Worm (Caenorhabditis elegans) whole organism, L1 larva: ENCODE data around the gene Y71H2AM.1.

Experiments
- C04F5.9 ChIP-seq: sonication (generic microtip); optimal IDR thresholded peaks from 2 replicates; lab custom pipeline; 2016; ENCODE audit warnings: missing genetic modification characterization, missing compliant biosample characterization
- F16B12.6 ChIP-seq: fragments of 150-350 bp; optimal IDR thresholded peaks from 2 replicates; lab custom pipeline; 2014; ENCODE audit warnings: missing biosample characterization, missing genetic modification characterization
- Y116A8C.19 ChIP-seq: sonication (generic microtip); optimal IDR thresholded peaks from 2 replicates; lab custom pipeline; 2016; ENCODE audit warnings: missing compliant biosample characterization, missing genetic modification characterization, borderline replicate concordance
- aha-1 ChIP-seq: fragments of 150-350 bp; optimal IDR thresholded peaks from 2 replicates; lab custom pipeline; 2014; ENCODE audit warnings: missing biosample characterization, missing genetic modification characterization
- ama-1 ChIP-seq: fragments of 150-350 bp; optimal IDR thresholded peaks from 2 replicates; lab custom pipeline; 2014
- blmp-1 ChIP-seq: fragments of 150-350 bp; optimal IDR thresholded peaks from 2 replicates; lab custom pipeline; 2014; ENCODE audit warnings: missing biosample characterization, missing genetic modification characterization
- ceh-8 ChIP-seq: fragments of 200-800 bp; sonication (Bioruptor generic); optimal IDR thresholded peaks from 2 replicates; lab custom pipeline; 2018; ENCODE audit warnings: mild to moderate bottlenecking, missing genetic modification characterization, moderate library complexity, missing compliant biosample characterization
- ceh-82 ChIP-seq, 3 experiments: fragments of 150-350 bp in 1 of 3; sonication (generic microtip) in 2 of 3; optimal IDR thresholded peaks; 2 replicates each; lab custom pipeline; 2014 to 2017; ENCODE audit warnings: missing biosample characterization in 3 of 3, missing genetic modification characterization in 3 of 3
- ces-1 ChIP-seq: fragments of 150-350 bp; optimal IDR thresholded peaks from 2 replicates; lab custom pipeline; 2014; ENCODE audit warnings: missing biosample characterization, missing genetic modification reagents, missing genetic modification characterization
- efl-1 ChIP-seq, 4 experiments: fragments of 150-350 bp; optimal IDR thresholded peaks in 3 of 4; peaks in 1 of 4; 1 replicate in 1 of 4; 2 replicates in 3 of 4; lab custom pipeline; 2014; ENCODE audit warnings: missing biosample characterization in 2 of 4, missing genetic modification characterization in 2 of 4, missing genetic modification reagents in 2 of 4
- efl-3 ChIP-seq: fragments of 200-800 bp; sonication (Bioruptor generic); optimal IDR thresholded peaks from 2 replicates; lab custom pipeline; 2018; ENCODE audit warnings: mild to moderate bottlenecking, missing genetic modification characterization, missing compliant biosample characterization
- egl-13 ChIP-seq: sonication (generic microtip); optimal IDR thresholded peaks from 2 replicates; lab custom pipeline; 2016; ENCODE audit warnings: missing genotype, missing genetic modification reagents, missing genetic modification characterization, missing compliant biosample characterization
- egl-27 ChIP-seq, 2 experiments: fragments of 150-350 bp in 1 of 2; sonication (generic microtip); optimal IDR thresholded peaks; 3 replicates each; lab custom pipeline; 2017 to 2018; ENCODE audit warnings: missing biosample characterization in 2 of 2, missing genetic modification characterization in 2 of 2, missing genetic modification reagents in 2 of 2
- elt-2 ChIP-seq: sonication (generic microtip); optimal IDR thresholded peaks from 2 replicates; lab custom pipeline; 2016; ENCODE audit warnings: missing genetic modification characterization, mild to moderate bottlenecking, inconsistent platforms, missing compliant biosample characterization, missing genetic modification reagents
- elt-3 ChIP-seq, 6 experiments: fragments of 150-350 bp in 1 of 6; sonication (generic microtip); optimal IDR thresholded peaks; 2 replicates each; lab custom pipeline; 2017 to 2018; ENCODE audit warnings: missing biosample characterization in 6 of 6, missing genetic modification characterization in 6 of 6, inconsistent platforms in 1 of 6
- fkh-10 ChIP-seq: sonication (generic microtip); optimal IDR thresholded peaks from 2 replicates; lab custom pipeline; 2017; ENCODE audit warnings: missing biosample characterization, missing genetic modification reagents, missing genetic modification characterization
- fkh-4 ChIP-seq: sonication (generic microtip); optimal IDR thresholded peaks from 2 replicates; lab custom pipeline; 2016; ENCODE audit warnings: missing compliant biosample characterization, missing genetic modification characterization, borderline replicate concordance
- lin-14 ChIP-seq: fragments of 200-800 bp; sonication (Bioruptor generic); optimal IDR thresholded peaks from 2 replicates; lab custom pipeline; 2018; ENCODE audit warnings: mild to moderate bottlenecking, missing genetic modification characterization, moderate library complexity, missing compliant biosample characterization
- lin-15B ChIP-seq: fragments of 150-350 bp; sonication (generic microtip); optimal IDR thresholded peaks from 3 replicates; lab custom pipeline; 2014; ENCODE audit warnings: missing biosample characterization, missing genetic modification characterization
- lin-35 ChIP-seq, 2 experiments: fragments of 150-350 bp; optimal IDR thresholded peaks; 2 replicates each; lab custom pipeline; 2014; ENCODE audit warnings: missing biosample characterization in 2 of 2, missing genetic modification characterization in 2 of 2, missing genetic modification reagents in 2 of 2
- lin-39 ChIP-seq: fragments of 150-350 bp; optimal IDR thresholded peaks from 2 replicates; lab custom pipeline; 2014; ENCODE audit warnings: missing biosample characterization, missing genetic modification reagents, missing genetic modification characterization
- lsy-2 ChIP-seq, 2 experiments: fragments of 150-350 bp; optimal IDR thresholded peaks; 2 replicates each; lab custom pipeline; 2014; ENCODE audit warnings: missing biosample characterization in 2 of 2, missing genetic modification characterization in 2 of 2
- mef-2 ChIP-seq: fragments of 150-350 bp; optimal IDR thresholded peaks from 2 replicates; lab custom pipeline; 2014; ENCODE audit warnings: missing biosample characterization, missing genetic modification characterization
- nhr-11 ChIP-seq: fragments of 150-350 bp; optimal IDR thresholded peaks from 2 replicates; lab custom pipeline; 2014; ENCODE audit warnings: missing biosample characterization, missing genetic modification characterization
- nhr-20 ChIP-seq: sonication (generic microtip); optimal IDR thresholded peaks from 2 replicates; lab custom pipeline; 2016; ENCODE audit warnings: mild to moderate bottlenecking, missing genetic modification characterization, missing compliant biosample characterization
- nhr-71 ChIP-seq: sonication (generic microtip); optimal IDR thresholded peaks from 2 replicates; lab custom pipeline; 2016; ENCODE audit warnings: mild to moderate bottlenecking, missing genetic modification characterization, moderate library complexity, missing compliant biosample characterization
- nhr-85 ChIP-seq: sonication (generic microtip); peaks from one replicate; lab custom pipeline; 2016; ENCODE audit warnings: missing genetic modification characterization, inconsistent platforms, missing compliant biosample characterization
- nhr-90 ChIP-seq: sonication (generic microtip); optimal IDR thresholded peaks from 2 replicates; lab custom pipeline; 2016; ENCODE audit warnings: mild to moderate bottlenecking, missing genetic modification characterization, missing compliant biosample characterization; ENCODE audit not compliant: poor library complexity
- pag-3 ChIP-seq: sonication (generic microtip); optimal IDR thresholded peaks from 2 replicates; lab custom pipeline; 2017; ENCODE audit warnings: missing genetic modification characterization, mild to moderate bottlenecking, missing compliant biosample characterization, antibody characterized with exemption, borderline replicate concordance; ENCODE audit not compliant: insufficient read depth
- pax-3 ChIP-seq: fragments of 200-800 bp; sonication (Bioruptor generic); optimal IDR thresholded peaks from 2 replicates; lab custom pipeline; 2018; ENCODE audit warnings: mild to moderate bottlenecking, missing genetic modification characterization, moderate library complexity, missing compliant biosample characterization
- snpc-4 ChIP-seq: fragments of 150-350 bp; optimal IDR thresholded peaks from 2 replicates; lab custom pipeline; 2014; ENCODE audit warnings: missing biosample characterization, missing genetic modification characterization
- sox-4 ChIP-seq: sonication (generic microtip); optimal IDR thresholded peaks from 2 replicates; lab custom pipeline; 2016; ENCODE audit warnings: missing genetic modification characterization, missing compliant biosample characterization
- sup-37 ChIP-seq: fragments of 200-800 bp; sonication (Bioruptor generic); optimal IDR thresholded peaks from 2 replicates; lab custom pipeline; 2018; ENCODE audit warnings: mild to moderate bottlenecking, missing genetic modification characterization, missing compliant biosample characterization
- swsn-7 ChIP-seq: sonication (generic microtip); optimal IDR thresholded peaks from 2 replicates; lab custom pipeline; 2016; ENCODE audit warnings: missing genetic modification characterization, missing compliant biosample characterization
- tbx-2 ChIP-seq: sonication (generic microtip); optimal IDR thresholded peaks from 2 replicates; lab custom pipeline; 2016; ENCODE audit warnings: missing genetic modification characterization, missing compliant biosample characterization
- tlp-1 ChIP-seq: fragments of 150-350 bp; optimal IDR thresholded peaks from 2 replicates; lab custom pipeline; 2014; ENCODE audit warnings: missing biosample characterization, missing genetic modification characterization
- unc-30 ChIP-seq: sonication (generic microtip); optimal IDR thresholded peaks from 2 replicates; lab custom pipeline; 2017; ENCODE audit warnings: missing biosample characterization, missing genetic modification characterization
- unc-86 ChIP-seq: sonication (generic microtip); optimal IDR thresholded peaks from 2 replicates; lab custom pipeline; 2016; ENCODE audit warnings: missing genetic modification characterization, missing compliant biosample characterization
- vab-15 ChIP-seq: sonication (generic microtip); optimal IDR thresholded peaks from 2 replicates; lab custom pipeline; 2017; ENCODE audit warnings: missing genotype, mild to moderate bottlenecking, missing genetic modification characterization, missing compliant biosample characterization
- xbp-1 ChIP-seq: sonication (generic microtip); optimal IDR thresholded peaks from 2 replicates; lab custom pipeline; 2016; ENCODE audit warnings: missing genetic modification characterization, missing compliant biosample characterization
- ztf-11 ChIP-seq, 2 experiments: sonication (generic microtip); optimal IDR thresholded peaks; 2 replicates each; lab custom pipeline; 2016 to 2017; ENCODE audit warnings: missing genetic modification characterization in 2 of 2, missing biosample characterization in 1 of 2, missing compliant biosample characterization in 1 of 2

The Y71H2AM.1 gene

DNA sequence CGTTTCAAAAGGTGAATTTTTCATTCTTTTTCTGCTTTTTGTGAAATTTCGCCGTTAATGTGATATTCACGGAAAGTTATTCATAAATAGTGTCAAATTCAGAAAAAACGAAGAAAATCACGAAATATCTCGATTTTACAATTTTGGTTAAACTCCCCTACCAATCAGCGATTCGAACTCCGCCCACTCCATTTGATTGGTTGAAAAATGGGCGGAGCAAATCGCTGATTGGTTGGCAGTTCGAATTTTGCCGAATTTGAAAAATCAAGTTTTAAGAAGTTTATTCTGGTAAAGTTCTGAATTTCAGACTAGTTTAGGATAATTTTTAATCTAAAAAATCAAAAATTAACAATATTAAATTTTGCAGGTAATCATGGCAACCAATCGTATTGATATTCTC is 37.8 kb downstream of the Y71H2AM.1 start (continued):
- TF ChIP-seq efl-3 (GFP tag; lab: Kevin White, UChicago) (no peak), ceh-82 (tag; optimal IDR thresholded peaks at IDR 0.05; lab: Kevin White, UChicago) (no peak)

- TF ChIP-seq fkh-4 (tag; lab: Kevin White, UChicago) (no peak), lin-39 (tag; lab: Kevin White, UChicago) (no peak), fkh-10 (GFP tag; lab: Kevin White, UChicago) (no peak), efl-1 (optimal IDR thresholded peaks at IDR 0.05; lab: Kevin White, UChicago) (no peak), efl-1 (GFP tag; optimal IDR thresholded peaks at IDR 0.05 in 1 of 2; lab: Kevin White, UChicago) (peak in 1 of 2 experiments; percentile 11), nhr-90 (tag; lab: Kevin White, UChicago) (no peak)
- TF ChIP-seq, all 84 proteins: peak for 1
Measured at ce11 chrIII:2866597-2866996, 39.7 kb downstream of the Y71H2AM.1 start.

DNA sequence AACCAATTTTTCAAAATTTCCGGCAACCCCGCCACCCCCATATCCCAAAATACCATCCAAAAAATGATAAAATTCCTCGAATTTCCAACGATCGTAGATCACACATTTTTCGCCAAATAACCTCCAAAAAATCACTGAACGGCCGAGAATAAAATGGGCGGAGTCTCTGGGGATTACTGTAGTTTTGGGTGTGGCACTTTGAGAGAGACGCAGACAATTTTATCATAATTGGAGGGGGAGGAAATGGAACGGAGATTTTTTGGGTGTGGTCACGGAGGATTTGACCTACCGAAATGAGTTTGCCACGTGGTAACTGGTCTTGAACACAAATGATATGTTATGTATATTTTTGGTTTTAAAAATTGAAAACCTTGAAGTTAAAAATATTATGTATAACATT is 41.5 kb downstream of the Y71H2AM.1 start:
- TF ChIP-seq nhr-85 (peak; percentile 33), lin-14 (GFP tag; lab: Kevin White, UChicago) (peak; percentile 22), pag-3 (tag; lab: Kevin White, UChicago) (no peak), efl-1 (optimal IDR thresholded peaks at IDR 0.05; lab: Kevin White, UChicago) (no peak), efl-1 (GFP tag; optimal IDR thresholded peaks at IDR 0.05 in 1 of 2; lab: Kevin White, UChicago) (no peak), Y116A8C.19 (tag; lab: Kevin White, UChicago) (no peak), sup-37 (GFP tag; lab: Kevin White, UChicago) (no peak), xbp-1 (tag; lab: Kevin White, UChicago) (no peak), egl-27 (tag; optimal IDR thresholded peaks at IDR 0.05; lab: Kevin White, UChicago) (no peak), lsy-2 (tag; optimal IDR thresholded peaks at IDR 0.05; lab: Kevin White, UChicago) (peak in 1 of 2 experiments; percentile 38)

- TF ChIP-seq xbp-1 (tag; lab: Kevin White, UChicago) (no peak), elt-3 (tag; optimal IDR thresholded peaks at IDR 0.05; lab: Kevin White, UChicago) (peak in 1 of 6 experiments; percentile 7)
Measured at ce11 chrIII:2869033-2869432, 42.2 kb downstream of the Y71H2AM.1 start.

- TF ChIP-seq F16B12.6 (tag; lab: Kevin White, UChicago) (no peak), elt-2 (tag; lab: Kevin White, UChicago) (peak; percentile 45)
Measured at ce11 chrIII:2869512-2869911, 42.6 kb downstream of the Y71H2AM.1 start.

ce11 chrIII:2870228-2870627 is 43.4 kb downstream of the Y71H2AM.1 start:
- TF ChIP-seq egl-13 (tag; lab: Kevin White, UChicago), result no peak
- no peak for TF ChIP-seq ces-1 (GFP tag; lab: Kevin White, UChicago)
- TF ChIP-seq pag-3 (tag; lab: Kevin White, UChicago), result no peak
- peak; percentile 4 for TF ChIP-seq nhr-20
- TF ChIP-seq unc-30, result no peak
- no peak for TF ChIP-seq nhr-11
- TF ChIP-seq lin-39 (tag; lab: Kevin White, UChicago), result no peak
- no peak for TF ChIP-seq aha-1
- TF ChIP-seq swsn-7 (tag; lab: Kevin White, UChicago), result no peak
- TF ChIP-seq nhr-71 (tag; lab: Kevin White, UChicago), result peak; percentile 4
- no peak for TF ChIP-seq lin-14 (GFP tag; lab: Kevin White, UChicago)
- no peak for TF ChIP-seq C04F5.9 (tag; lab: Kevin White, UChicago)
- no peak for TF ChIP-seq pax-3 (tag; lab: Kevin White, UChicago)
- TF ChIP-seq mef-2 (tag; lab: Kevin White, UChicago), result no peak
- no peak for TF ChIP-seq ama-1
- TF ChIP-seq sox-4 (tag; lab: Kevin White, UChicago), result no peak
- no peak for TF ChIP-seq ceh-8 (GFP tag; lab: Kevin White, UChicago)
- TF ChIP-seq ztf-11 (tag; optimal IDR thresholded peaks at IDR 0.05; lab: Kevin White, UChicago), result no peak
- TF ChIP-seq vab-15 (tag; lab: Kevin White, UChicago), result no peak
- no peak for TF ChIP-seq snpc-4 (tag; lab: Kevin White, UChicago)
- TF ChIP-seq tlp-1 (tag; lab: Kevin White, UChicago), result no peak
- TF ChIP-seq lin-15B (tag; lab: Kevin White, UChicago), result no peak
- no peak for TF ChIP-seq Y116A8C.19 (tag; lab: Kevin White, UChicago)
- TF ChIP-seq unc-86 (tag; lab: Kevin White, UChicago), result no peak
- TF ChIP-seq blmp-1 (tag; lab: Kevin White, UChicago), result peak; percentile 6
- peak in 1 of 2 experiments; percentile 2 for TF ChIP-seq lsy-2 (tag; optimal IDR thresholded peaks at IDR 0.05; lab: Kevin White, UChicago)
- no peak for TF ChIP-seq tbx-2
- peak in 1 of 2 experiments; percentile 31 for TF ChIP-seq lin-35 (GFP tag; optimal IDR thresholded peaks at IDR 0.05; lab: Kevin White, UChicago)
